Worm (Caenorhabditis elegans): ENCODE data around the gene Y105C5B.25.

Gene Y105C5B.25

DNA sequence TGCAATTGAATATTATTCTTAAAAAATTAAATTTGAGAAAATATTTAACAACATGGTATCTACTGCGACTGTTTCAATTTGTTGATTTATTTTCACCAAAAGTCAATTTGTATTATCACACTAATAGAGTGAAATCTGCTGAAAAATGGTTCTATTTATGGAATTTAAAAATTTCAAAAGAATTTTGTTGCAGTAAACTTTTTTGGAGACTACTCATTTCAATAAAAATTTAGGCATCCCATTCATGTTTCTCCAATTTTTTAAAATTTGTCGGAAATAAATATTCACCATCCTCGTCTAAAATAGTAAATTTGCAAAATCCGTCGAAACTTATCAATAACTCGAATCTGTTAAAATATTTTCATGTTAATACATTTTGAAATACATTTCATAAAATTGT lies 39.1 kb upstream of the Y105C5B.25 start:
- TF ChIP-seq repo-1 (tag; optimal IDR thresholded peaks at IDR 0.05) (no peak), attf-6 (GFP tag; IDR thresholded peaks at IDR 0.05) (peak; percentile 70), rec-8 (tag; optimal IDR thresholded peaks at IDR 0.05) (no peak), egl-18 (GFP tag; IDR thresholded peaks at IDR 0.05) (no peak), tbx-9 (tag; optimal IDR thresholded peaks at IDR 0.05; ENCODE audit: borderline replicate concordance) (no peak), snpc-4 (GFP tag; optimal IDR thresholded peaks at IDR 0.05) (no peak), snpc-4 (tag; optimal IDR thresholded peaks at IDR 0.05) (peak in 1 of 4 experiments; percentile 53)

DNA sequence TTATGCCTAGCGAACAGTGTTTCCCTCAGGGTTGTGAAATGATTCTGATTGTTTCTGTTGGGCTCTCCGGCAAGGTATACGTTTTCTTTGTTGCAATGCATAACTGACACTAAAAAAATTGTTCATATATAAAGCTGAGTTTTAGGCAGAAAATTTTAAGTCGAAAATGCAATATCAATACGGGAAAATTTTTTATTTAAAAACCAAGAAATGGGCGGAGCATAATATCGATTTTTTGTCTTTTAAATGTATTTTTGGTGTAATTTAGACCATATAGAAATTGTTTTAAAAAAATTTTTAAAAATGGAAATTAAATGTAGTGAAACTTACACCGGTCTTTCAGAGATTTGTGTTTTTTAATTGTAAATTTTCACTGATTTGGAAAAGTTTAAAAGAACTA lies 37.6 kb upstream of the Y105C5B.25 start, which contains the start of gene Y105C5B.1413:
TSS of gene Y105C5B.1413 (minus strand) at position 101 of the 400 bp plus-strand sequence.
- TF ChIP-seq let-526 (GFP tag; IDR thresholded peaks at IDR 0.05), result no peak
- TF ChIP-seq C06A6.2 (GFP tag; conservative IDR thresholded peaks at IDR 0.05), result no peak

DNA sequence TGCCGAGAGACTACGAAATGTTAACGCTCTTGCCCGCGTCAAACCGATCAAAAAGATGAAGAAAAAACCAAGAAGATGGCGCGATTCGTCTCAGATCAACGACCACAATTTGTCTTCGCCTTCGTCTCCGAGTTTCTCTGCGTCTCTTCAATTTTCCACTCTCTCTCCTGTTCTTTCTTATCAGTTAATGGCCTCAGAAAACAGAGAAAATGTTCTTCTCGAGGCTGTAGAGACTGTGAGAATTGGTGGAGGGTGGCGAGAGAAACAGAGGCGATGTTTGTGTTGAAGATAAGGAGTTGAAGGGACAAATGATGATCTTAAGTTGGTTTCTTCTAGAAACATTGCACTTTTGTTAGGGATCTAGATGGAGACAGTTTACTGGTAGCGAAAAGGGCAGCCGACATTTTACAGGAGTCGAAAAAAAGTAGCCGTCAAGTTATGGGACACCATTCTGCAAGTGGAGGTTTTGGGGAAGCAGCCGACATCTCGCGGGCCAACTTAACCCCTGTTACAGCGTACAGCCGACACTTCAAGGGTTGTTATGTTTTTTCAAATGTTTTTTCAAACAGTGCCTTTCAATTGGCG lies 34.0 kb upstream of the Y105C5B.25 start:
- TF ChIP-seq lsy-27 (tag; optimal IDR thresholded peaks at IDR 0.05; ENCODE audit: borderline replicate concordance, insufficient read depth) (no peak), let-607 (tag; optimal IDR thresholded peaks at IDR 0.05) (peak in 1 of 2 experiments; percentile 68), ztf-3 (GFP tag; optimal IDR thresholded peaks at IDR 0.05) (no peak), C06A6.2 (GFP tag; conservative IDR thresholded peaks at IDR 0.05) (0 out of 2 replicates have a peak, but pooled peaks have one; percentile 23), pbrm-1 (GFP tag; IDR thresholded peaks at IDR 0.05) (0 out of 2 replicates have a peak, but pooled peaks have one; percentile 44), ztf-22 (GFP tag; optimal IDR thresholded peaks at IDR 0.05) (peak; percentile 95), F37B4.10 (GFP tag; IDR thresholded peaks at IDR 0.05) (no peak), ceh-100 (GFP tag; IDR thresholded peaks at IDR 0.05) (no peak), snpc-4 (GFP tag; optimal IDR thresholded peaks at IDR 0.05) (no peak), snpc-4 (tag; optimal IDR thresholded peaks at IDR 0.05) (peak; percentile 77 to 93 (median 87)), hmg-1.2 (GFP tag; IDR thresholded peaks at IDR 0.05) (peak; percentile 58; the same call in 1 of the 2 replicates), somi-1 (GFP tag; optimal IDR thresholded peaks at IDR 0.05) (peak; percentile 75), ZK185.1 (tag; optimal IDR thresholded peaks at IDR 0.05; ENCODE audit: poor library complexity, severe bottlenecking) (peak; percentile 51), F22D6.2 (tag; optimal IDR thresholded peaks at IDR 0.05) (peak; percentile 75), cebp-1 (GFP tag; IDR thresholded peaks at IDR 0.05) (no peak; the same call in 1 of the 2 replicates), cebp-1 (tag; optimal IDR thresholded peaks at IDR 0.05) (no peak), C17E4.6 (GFP tag; IDR thresholded peaks at IDR 0.05) (no peak), lin-40 (tag; optimal IDR thresholded peaks at IDR 0.05) (peak; percentile 90), tbp1 (GFP tag; optimal IDR thresholded peaks at IDR 0.05) (peak; percentile 41), tlf-1 (GFP tag; optimal IDR thresholded peaks at IDR 0.05) (peak; percentile 35), repo-1 (tag; optimal IDR thresholded peaks at IDR 0.05) (no peak), K12H6.12 (tag; optimal IDR thresholded peaks at IDR 0.05) (peak; percentile 16), attf-5 (GFP tag; optimal IDR thresholded peaks at IDR 0.05) (no peak), lag-1 (GFP tag; IDR thresholded peaks at IDR 0.05) (no peak), attf-6 (GFP tag; IDR thresholded peaks at IDR 0.05) (no peak), snpc-1.3 (tag; optimal IDR thresholded peaks at IDR 0.05; ENCODE audit: insufficient read depth) (no peak), madf-10 (tag; optimal IDR thresholded peaks at IDR 0.05) (peak; percentile 55), nhr-90 (tag; optimal IDR thresholded peaks at IDR 0.05) (peak; percentile 55), atf-7 (tag; optimal IDR thresholded peaks at IDR 0.05) (peak; percentile 60), nhr-80 (tag; optimal IDR thresholded peaks at IDR 0.05) (peak; percentile 99), ets-4 (GFP tag; optimal IDR thresholded peaks at IDR 0.05) (peak; percentile 27), ztf-26 (tag; optimal IDR thresholded peaks at IDR 0.05) (peak; percentile 83), F33H1.4 (GFP tag; IDR thresholded peaks at IDR 0.05) (no peak)
